Worm (Caenorhabditis elegans) whole organism, early embryonic: ENCODE measurements around the gene tsp-9.

Source experiments
- B0310.2 ChIP-seq: sonication (generic microtip); optimal IDR thresholded peaks from 2 replicates; lab custom pipeline; 2016; ENCODE audit warnings: mild to moderate bottlenecking, missing genetic modification characterization, missing compliant biosample characterization
- F13C5.2 ChIP-seq: sonication (generic microtip); optimal IDR thresholded peaks from 2 replicates; lab custom pipeline; 2017; ENCODE audit warnings: mild to moderate bottlenecking, missing genetic modification characterization, inconsistent platforms, missing compliant biosample characterization
- aly-1 ChIP-seq: sonication (generic microtip); optimal IDR thresholded peaks from 2 replicates; lab custom pipeline; 2016; ENCODE audit warnings: missing genetic modification characterization, missing compliant biosample characterization
- ama-1 ChIP-seq: fragments of 150-350 bp; optimal IDR thresholded peaks from 2 replicates; lab custom pipeline; 2014
- ceh-13 ChIP-seq: fragments of 200-800 bp; sonication (Bioruptor generic); optimal IDR thresholded peaks from 2 replicates; lab custom pipeline; 2018; ENCODE audit warnings: mild to moderate bottlenecking, missing genetic modification characterization, missing compliant biosample characterization
- ceh-36 ChIP-seq: sonication (generic microtip); optimal IDR thresholded peaks from 2 replicates; lab custom pipeline; 2016; ENCODE audit warnings: missing genetic modification characterization, inconsistent platforms, missing compliant biosample characterization
- ets-7 ChIP-seq: sonication (generic microtip); optimal IDR thresholded peaks from 2 replicates; lab custom pipeline; 2016; ENCODE audit warnings: missing genotype, missing genetic modification characterization, missing compliant biosample characterization
- flt-1 ChIP-seq: fragments of 200-800 bp; sonication (Bioruptor generic); IDR thresholded peaks from 2 replicates; pipeline ENCODE4 v1.3.6; 2022; ENCODE audit warnings: missing genetic modification characterization, missing compliant biosample characterization
- hmbx-1 ChIP-seq: sonication (generic microtip); optimal IDR thresholded peaks from 2 replicates; lab custom pipeline; 2016; ENCODE audit warnings: mild to moderate bottlenecking, missing genetic modification characterization, missing compliant biosample characterization
- hmg-4 ChIP-seq: fragments of 200-800 bp; sonication (Bioruptor generic); optimal IDR thresholded peaks from 2 replicates; lab custom pipeline; 2018; ENCODE audit warnings: mild to moderate bottlenecking, missing genetic modification characterization, missing compliant biosample characterization
- hnd-1 ChIP-seq: sonication (generic microtip); optimal IDR thresholded peaks from 2 replicates; lab custom pipeline; 2016; ENCODE audit warnings: missing genetic modification characterization, missing compliant biosample characterization
- pes-1 ChIP-seq: fragments of 200-800 bp; sonication (Bioruptor generic); IDR thresholded peaks from 2 replicates; pipeline ENCODE4 v1.3.6; 2022; ENCODE audit warnings: missing genetic modification reagents, missing genetic modification characterization, missing compliant biosample characterization
- scrt-1 ChIP-seq: fragments of 200-800 bp; sonication (Bioruptor generic); IDR thresholded peaks from 2 replicates; pipeline ENCODE4 v1.3.6; 2022; ENCODE audit warnings: missing genetic modification characterization, missing compliant biosample characterization
- sea-1 ChIP-seq: fragments of 200-800 bp; sonication (Bioruptor generic); conservative IDR thresholded peaks from 2 replicates; pipeline ENCODE4 v1.3.6; 2022; ENCODE audit warnings: missing genetic modification characterization, missing compliant biosample characterization
- tbx-11 ChIP-seq: fragments of 200-800 bp; sonication (Bioruptor generic); IDR thresholded peaks from 2 replicates; pipeline ENCODE4 v1.3.6; 2022; ENCODE audit warnings: missing genetic modification characterization, missing compliant biosample characterization
- tbx-37 ChIP-seq: fragments of 200-800 bp; sonication (Bioruptor generic); conservative IDR thresholded peaks from 2 replicates; pipeline ENCODE4 v1.3.6; 2022; ENCODE audit warnings: missing genetic modification reagents, missing genetic modification characterization, missing compliant biosample characterization
- tra-4 ChIP-seq: sonication (generic microtip); optimal IDR thresholded peaks from 2 replicates; lab custom pipeline; 2017; ENCODE audit warnings: missing genetic modification characterization, missing compliant biosample characterization

The tsp-9 gene

ce11 chrX:1223089-1223488 is 22.7 kb upstream of the tsp-9 start:
- TF ChIP-seq hmg-4 (no peak), B0310.2 (tag; lab: Kevin White, UChicago) (no peak), tra-4 (tag; lab: Kevin White, UChicago) (no peak), scrt-1 (GFP tag; lab: Robert Waterston, UW) (no peak), ama-1 (lab: Kevin White, UChicago) (no peak), tbx-37 (GFP tag; lab: Robert Waterston, UW) (no peak), flt-1 (GFP tag; lab: Robert Waterston, UW) (no peak), ceh-36 (tag; lab: Kevin White, UChicago) (no peak), hnd-1 (tag; lab: Kevin White, UChicago) (no peak), pes-1 (no peak), ceh-13 (GFP tag; lab: Kevin White, UChicago) (no peak)

DNA sequence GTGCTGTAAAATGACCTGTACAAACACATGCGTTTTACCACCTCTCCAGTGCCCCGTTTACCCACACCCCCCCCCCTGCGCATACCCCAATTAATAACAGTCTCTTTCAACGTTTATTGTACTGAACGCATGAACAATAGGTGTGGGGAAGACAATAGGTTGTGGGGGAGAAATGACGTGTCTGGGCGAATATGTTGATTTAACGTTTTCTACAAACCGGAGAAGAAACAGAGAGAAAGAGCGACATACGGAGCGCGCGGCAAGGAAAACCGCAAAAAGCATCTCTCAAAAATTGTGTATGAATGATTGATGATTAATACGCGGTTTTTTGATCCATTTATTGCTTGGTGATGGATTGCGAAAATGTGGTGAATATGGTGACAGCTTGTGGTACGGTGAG is 22.0 kb upstream of the tsp-9 start:
- peak; percentile 56 for TF ChIP-seq hmg-4
- no peak for TF ChIP-seq ceh-13 (GFP tag; lab: Kevin White, UChicago)
- TF ChIP-seq sea-1: no peak
- peak; percentile 21; the same call in 1 of the 2 replicates for TF ChIP-seq pes-1

- TF ChIP-seq scrt-1 (GFP tag; lab: Robert Waterston, UW) (no peak), tbx-11 (GFP tag; lab: Robert Waterston, UW) (no peak), B0310.2 (tag; lab: Kevin White, UChicago) (no peak), flt-1 (GFP tag; lab: Robert Waterston, UW) (no peak), tbx-37 (GFP tag; lab: Robert Waterston, UW) (no peak), hnd-1 (tag; lab: Kevin White, UChicago) (no peak), ceh-36 (tag; lab: Kevin White, UChicago) (no peak), hmg-4 (no peak), hmbx-1 (tag; lab: Kevin White, UChicago) (no peak), aly-1 (tag; lab: Kevin White, UChicago) (no peak), tra-4 (tag; lab: Kevin White, UChicago) (no peak), ceh-13 (GFP tag; lab: Kevin White, UChicago) (no peak), sea-1 (no peak), ama-1 (lab: Kevin White, UChicago) (no peak), ets-7 (tag; lab: Kevin White, UChicago) (no peak), F13C5.2 (tag; lab: Kevin White, UChicago) (no peak), pes-1 (no peak)
Observed at ce11 chrX:1230658-1231057, 15.2 kb upstream of the tsp-9 start, which contains the start of gene C46H3.2. Gene C46H3.2 (minus strand): TSS chrX:1230758.

- no peak for TF ChIP-seq hmbx-1 (tag; lab: Kevin White, UChicago)
Observed at ce11 chrX:1232074-1232473, 13.7 kb upstream of the tsp-9 start.

DNA sequence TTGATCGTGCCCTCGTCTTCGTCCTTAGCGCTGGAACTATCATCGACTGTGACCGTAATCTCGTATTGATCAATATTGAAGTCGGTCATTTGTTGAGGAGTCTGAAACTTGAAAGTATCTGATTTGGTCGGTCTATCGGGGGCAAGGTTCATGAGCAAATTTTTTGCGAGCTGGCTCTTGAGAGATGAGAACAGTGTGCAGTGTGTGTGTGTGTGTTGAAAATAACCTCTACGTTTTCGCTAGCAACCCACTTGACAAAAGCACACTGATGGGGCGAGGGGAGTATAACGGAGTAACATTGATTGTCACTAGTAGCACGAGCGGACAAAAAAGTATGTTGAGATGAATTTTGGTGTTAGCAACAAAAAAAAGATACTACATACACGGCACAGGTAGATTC is 7.0 kb upstream of the tsp-9 start, which contains the start of gene C25G6.3:
Gene C25G6.3 (minus strand): TSS at position 101 of the 400 bp plus-strand sequence.
- TF ChIP-seq pes-1 (no peak), ets-7 (tag; lab: Kevin White, UChicago) (no peak), flt-1 (GFP tag; lab: Robert Waterston, UW) (no peak), F13C5.2 (tag; lab: Kevin White, UChicago) (no peak), ama-1 (lab: Kevin White, UChicago) (no peak), hmbx-1 (tag; lab: Kevin White, UChicago) (no peak), aly-1 (tag; lab: Kevin White, UChicago) (no peak), ceh-36 (tag; lab: Kevin White, UChicago) (no peak)

- TF ChIP-seq tbx-11 (GFP tag; lab: Robert Waterston, UW) (no peak), tra-4 (tag; lab: Kevin White, UChicago) (no peak), ceh-13 (GFP tag; lab: Kevin White, UChicago) (no peak), sea-1 (no peak), ets-7 (tag; lab: Kevin White, UChicago) (no peak), scrt-1 (GFP tag; lab: Robert Waterston, UW) (no peak), pes-1 (no peak), hnd-1 (tag; lab: Kevin White, UChicago) (no peak), ceh-36 (tag; lab: Kevin White, UChicago) (no peak), aly-1 (tag; lab: Kevin White, UChicago) (no peak)
Observed at ce11 chrX:1242763-1243162, 3.1 kb upstream of the tsp-9 start.

- TF ChIP-seq ceh-36 (tag; lab: Kevin White, UChicago) (no peak), tbx-37 (GFP tag; lab: Robert Waterston, UW) (no peak), hmg-4 (peak; percentile 30), hmbx-1 (tag; lab: Kevin White, UChicago) (no peak), ceh-13 (GFP tag; lab: Kevin White, UChicago) (no peak)
Observed at ce11 chrX:1244235-1244634, 1.6 kb upstream of the tsp-9 start.

DNA sequence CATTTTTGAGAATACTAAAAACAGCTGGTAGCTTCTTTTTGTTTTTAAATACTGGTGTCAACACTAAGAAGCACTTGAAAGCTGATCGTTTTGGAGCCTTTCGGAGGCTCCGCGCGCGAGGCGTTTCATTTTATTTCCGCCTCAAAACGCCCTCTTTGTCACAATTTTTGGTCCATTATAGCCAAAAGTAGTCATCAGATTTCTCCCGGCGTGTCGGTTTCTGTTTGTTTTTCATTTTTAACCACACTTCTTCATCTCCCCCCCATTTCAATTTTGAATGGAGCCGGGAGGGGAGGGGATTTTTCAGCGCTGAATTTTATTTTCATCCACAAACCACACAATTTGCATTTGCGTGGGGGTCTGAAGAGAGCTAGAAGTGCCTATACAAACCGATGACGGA is 3.9 kb downstream of the tsp-9 start, which contains the start of gene C25G6.4:
Gene C25G6.4 (minus strand): TSS at position 101 of the 400 bp plus-strand sequence.
- no peak for TF ChIP-seq B0310.2 (tag; lab: Kevin White, UChicago)
- TF ChIP-seq ets-7 (tag; lab: Kevin White, UChicago): no peak
- no peak for TF ChIP-seq F13C5.2 (tag; lab: Kevin White, UChicago)
- TF ChIP-seq hnd-1 (tag; lab: Kevin White, UChicago): no peak
- no peak for TF ChIP-seq hmbx-1 (tag; lab: Kevin White, UChicago)
- TF ChIP-seq tbx-37 (GFP tag; lab: Robert Waterston, UW): no peak
- no peak for TF ChIP-seq tra-4 (tag; lab: Kevin White, UChicago)
- TF ChIP-seq aly-1 (tag; lab: Kevin White, UChicago): no peak
- TF ChIP-seq ama-1 (lab: Kevin White, UChicago): no peak
- TF ChIP-seq ceh-13 (GFP tag; lab: Kevin White, UChicago): no peak
- TF ChIP-seq flt-1 (GFP tag; lab: Robert Waterston, UW): no peak
- no peak for TF ChIP-seq sea-1
- no peak for TF ChIP-seq tbx-11 (GFP tag; lab: Robert Waterston, UW)
- no peak for TF ChIP-seq pes-1
- no peak for TF ChIP-seq scrt-1 (GFP tag; lab: Robert Waterston, UW)
- TF ChIP-seq ceh-36 (tag; lab: Kevin White, UChicago): no peak
- no peak for TF ChIP-seq hmg-4
